Worm (Caenorhabditis elegans) whole organism, L3 larva: ENCODE measurements around the gene ZC443.2.

ENCODE experiments used
- R02D3.7 ChIP-seq: fragments of 150-350 bp; optimal IDR thresholded peaks from 2 replicates; lab custom pipeline; 2014; ENCODE audit warnings: missing biosample characterization, missing genetic modification characterization
- aly-2 ChIP-seq: fragments of 150-350 bp; optimal IDR thresholded peaks from 2 replicates; lab custom pipeline; 2014; ENCODE audit warnings: missing biosample characterization, missing genetic modification characterization
- ama-1 ChIP-seq: fragments of 150-350 bp; optimal IDR thresholded peaks from 2 replicates; lab custom pipeline; 2018
- ceh-28 ChIP-seq: fragments of 150-350 bp; optimal IDR thresholded peaks from 2 replicates; lab custom pipeline; 2014; ENCODE audit warnings: missing biosample characterization, missing genetic modification reagents, missing genetic modification characterization
- ceh-82 ChIP-seq: fragments of 150-350 bp; optimal IDR thresholded peaks from 2 replicates; lab custom pipeline; 2014; ENCODE audit warnings: missing biosample characterization, missing genetic modification characterization
- ceh-9 ChIP-seq: sonication (generic microtip); optimal IDR thresholded peaks from 2 replicates; lab custom pipeline; 2018; ENCODE audit warnings: missing biosample characterization, missing genetic modification characterization
- egl-27 ChIP-seq: sonication (generic microtip); optimal IDR thresholded peaks from 4 replicates; lab custom pipeline; 2017; ENCODE audit warnings: missing biosample characterization, missing genetic modification reagents, missing genetic modification characterization
- elt-1 ChIP-seq: fragments of 150-350 bp; optimal IDR thresholded peaks from 2 replicates; lab custom pipeline; 2014; ENCODE audit warnings: missing biosample characterization, missing genetic modification characterization
- elt-2 ChIP-seq: sonication (generic microtip); optimal IDR thresholded peaks from 2 replicates; lab custom pipeline; 2016; ENCODE audit warnings: missing genetic modification reagents, mild to moderate bottlenecking, missing genetic modification characterization, missing compliant biosample characterization
- elt-3 ChIP-seq, 3 experiments: fragments of 150-350 bp in 1 of 3; sonication (generic microtip) in 2 of 3; optimal IDR thresholded peaks; 2 replicates in 2 of 3; 4 replicates in 1 of 3; lab custom pipeline; 2014 to 2017; ENCODE audit warnings: missing biosample characterization in 3 of 3, missing genetic modification characterization in 3 of 3
- eor-1 ChIP-seq, 2 experiments: fragments of 150-350 bp; optimal IDR thresholded peaks; 2 replicates each; lab custom pipeline; 2014 to 2018; ENCODE audit warnings: missing biosample characterization in 2 of 2, missing genetic modification characterization in 2 of 2
- fkh-10 ChIP-seq: sonication (generic microtip); optimal IDR thresholded peaks from 2 replicates; lab custom pipeline; 2017; ENCODE audit warnings: missing biosample characterization, missing genetic modification reagents, missing genetic modification characterization
- fkh-2 ChIP-seq: fragments of 150-350 bp; optimal IDR thresholded peaks from 2 replicates; lab custom pipeline; 2014; ENCODE audit warnings: missing biosample characterization, missing genetic modification reagents, missing genetic modification characterization
- fos-1 ChIP-seq: fragments of 150-350 bp; optimal IDR thresholded peaks from 2 replicates; lab custom pipeline; 2014; ENCODE audit warnings: missing biosample characterization, missing genetic modification characterization
- jun-1 ChIP-seq: fragments of 150-350 bp; optimal IDR thresholded peaks from 2 replicates; lab custom pipeline; 2014; ENCODE audit warnings: missing biosample characterization, missing genetic modification reagents, missing genetic modification characterization
- lin-39 ChIP-seq: fragments of 150-350 bp; optimal IDR thresholded peaks from 2 replicates; lab custom pipeline; 2018; ENCODE audit warnings: missing biosample characterization, missing genetic modification reagents, missing genetic modification characterization
- lsy-12 ChIP-seq: sonication (generic microtip); optimal IDR thresholded peaks from 2 replicates; lab custom pipeline; 2016; ENCODE audit warnings: mild to moderate bottlenecking, missing genetic modification characterization, missing compliant biosample characterization
- mdl-1 ChIP-seq: fragments of 150-350 bp; optimal IDR thresholded peaks from 2 replicates; lab custom pipeline; 2014; ENCODE audit warnings: missing biosample characterization, missing genetic modification characterization
- mml-1 ChIP-seq: fragments of 150-350 bp; sonication (generic microtip); optimal IDR thresholded peaks from 3 replicates; lab custom pipeline; 2014; ENCODE audit warnings: missing biosample characterization, missing genetic modification characterization
- nhr-25 ChIP-seq: sonication (generic microtip); optimal IDR thresholded peaks from 2 replicates; lab custom pipeline; 2017; ENCODE audit warnings: missing biosample characterization, missing genetic modification characterization
- nhr-43 ChIP-seq: sonication (generic microtip); optimal IDR thresholded peaks from 2 replicates; lab custom pipeline; 2016; ENCODE audit warnings: mild to moderate bottlenecking, missing genetic modification characterization, missing compliant biosample characterization; ENCODE audit not compliant: poor library complexity, severe bottlenecking
- nhr-67 ChIP-seq: fragments of 150-350 bp; optimal IDR thresholded peaks from 2 replicates; lab custom pipeline; 2014; ENCODE audit warnings: missing biosample characterization, missing genetic modification characterization
- nhr-76 ChIP-seq: fragments of 150-350 bp; sonication (generic microtip); optimal IDR thresholded peaks from 5 replicates; lab custom pipeline; 2014; ENCODE audit warnings: missing biosample characterization, missing genetic modification characterization
- nhr-77 ChIP-seq: fragments of 150-350 bp; optimal IDR thresholded peaks from 2 replicates; lab custom pipeline; 2014; ENCODE audit warnings: missing biosample characterization, missing genetic modification characterization
- pha-4 ChIP-seq: fragments of 150-350 bp; optimal IDR thresholded peaks from 2 replicates; lab custom pipeline; 2014; ENCODE audit warnings: missing biosample characterization, missing genetic modification reagents, missing genetic modification characterization
- pqm-1 ChIP-seq: fragments of 150-350 bp; optimal IDR thresholded peaks from 2 replicates; lab custom pipeline; 2017; ENCODE audit warnings: missing biosample characterization, missing genetic modification characterization, inconsistent platforms
- sea-2 ChIP-seq: fragments of 150-350 bp; sonication (generic microtip); optimal IDR thresholded peaks from 4 replicates; lab custom pipeline; 2014; ENCODE audit warnings: missing biosample characterization, missing genetic modification reagents, missing genetic modification characterization
- skn-1 ChIP-seq: fragments of 150-350 bp; optimal IDR thresholded peaks from 2 replicates; lab custom pipeline; 2014; ENCODE audit warnings: missing biosample characterization, missing genetic modification characterization
- unc-39 ChIP-seq: sonication (generic microtip); optimal IDR thresholded peaks from 4 replicates; lab custom pipeline; 2017; ENCODE audit warnings: missing biosample characterization, missing genetic modification characterization
- unc-62 ChIP-seq: fragments of 150-350 bp; sonication (generic microtip); optimal IDR thresholded peaks from 4 replicates; lab custom pipeline; 2014; ENCODE audit warnings: missing biosample characterization, missing genetic modification reagents, missing genetic modification characterization
- zag-1 ChIP-seq: fragments of 150-350 bp; optimal IDR thresholded peaks from 2 replicates; lab custom pipeline; 2014; ENCODE audit warnings: missing biosample characterization, missing genetic modification characterization
- ztf-11 ChIP-seq: fragments of 150-350 bp; optimal IDR thresholded peaks from 2 replicates; lab custom pipeline; 2014; ENCODE audit warnings: missing biosample characterization, missing genetic modification characterization
- ztf-4 ChIP-seq: fragments of 150-350 bp; optimal IDR thresholded peaks from 2 replicates; lab custom pipeline; 2014; ENCODE audit warnings: missing biosample characterization, missing genetic modification characterization

The ZC443.2 gene

ce11 chrV:12811126-12811525, at the start of gene ZC443.2:
ZC443.2 (minus strand) TSS chrV:12811192.
- TF ChIP-seq mml-1 (tag; lab: Kevin White, UChicago) (no peak), ceh-82 (tag; lab: Kevin White, UChicago) (no peak), eor-1 (tag; optimal IDR thresholded peaks at IDR 0.05; lab: Kevin White, UChicago) (no peak), nhr-43 (tag; lab: Kevin White, UChicago) (no peak), fos-1 (tag; lab: Kevin White, UChicago) (no peak), fkh-10 (GFP tag; lab: Kevin White, UChicago) (peak; percentile 46)

- no peak for TF ChIP-seq ceh-28
- TF ChIP-seq fos-1 (tag; lab: Kevin White, UChicago): no peak
Measured at ce11 chrV:12859144-12859543, 48.2 kb upstream of the ZC443.2 start, which contains the start of gene anp-1. anp-1 (plus strand) TSS chrV:12859444.

- no peak for TF ChIP-seq nhr-67 (tag; lab: Kevin White, UChicago)
- no peak for TF ChIP-seq sea-2
- peak; percentile 7 for TF ChIP-seq elt-2 (tag; lab: Kevin White, UChicago)
Measured at ce11 chrV:12854766-12855165, 43.8 kb upstream of the ZC443.2 start, which contains the start of gene C44H9.7. C44H9.7 (minus strand) TSS chrV:12854866.

ce11 chrV:12852355-12852754, 41.4 kb upstream of the ZC443.2 start:
- TF ChIP-seq lin-39 (no peak), ztf-4 (no peak), fkh-2 (tag; lab: Kevin White, UChicago) (no peak), elt-2 (tag; lab: Kevin White, UChicago) (peak; percentile 58), jun-1 (tag; lab: Kevin White, UChicago) (peak; percentile 13), eor-1 (tag; optimal IDR thresholded peaks at IDR 0.05; lab: Kevin White, UChicago) (no peak), unc-62 (GFP tag; lab: Kevin White, UChicago) (no peak), ama-1 (lab: Kevin White, UChicago) (no peak), mml-1 (tag; lab: Kevin White, UChicago) (no peak), elt-3 (tag; optimal IDR thresholded peaks at IDR 0.05; lab: Kevin White, UChicago) (no peak), nhr-25 (tag; lab: Kevin White, UChicago) (no peak), pqm-1 (tag; lab: Kevin White, UChicago) (peak; percentile 69)

- TF ChIP-seq ceh-28: no peak
- no peak for TF ChIP-seq elt-3 (tag; optimal IDR thresholded peaks at IDR 0.05; lab: Kevin White, UChicago)
- TF ChIP-seq nhr-43 (tag; lab: Kevin White, UChicago): no peak
- peak; percentile 66 for TF ChIP-seq pqm-1 (tag; lab: Kevin White, UChicago)
- TF ChIP-seq elt-1 (tag; lab: Kevin White, UChicago): no peak
- TF ChIP-seq elt-2 (tag; lab: Kevin White, UChicago): peak; percentile 49
Measured at ce11 chrV:12849736-12850135, 38.7 kb upstream of the ZC443.2 start, which contains the start of gene C44H9.5. C44H9.5 (minus strand) TSS chrV:12849864.

ce11 chrV:12845247-12845646, 34.3 kb upstream of the ZC443.2 start, which contains the start of gene C44H9.6:
C44H9.6 (minus strand) TSS chrV:12845347.
- no peak for TF ChIP-seq nhr-43 (tag; lab: Kevin White, UChicago)
- TF ChIP-seq fkh-2 (tag; lab: Kevin White, UChicago): no peak
- no peak for TF ChIP-seq unc-62 (GFP tag; lab: Kevin White, UChicago)
- no peak for TF ChIP-seq unc-39 (tag; lab: Kevin White, UChicago)
- peak; percentile 35 for TF ChIP-seq elt-2 (tag; lab: Kevin White, UChicago)
- TF ChIP-seq sea-2: no peak

- no peak for TF ChIP-seq nhr-77
- TF ChIP-seq pqm-1 (tag; lab: Kevin White, UChicago): peak; percentile 56
Measured at ce11 chrV:12844748-12845147, 33.8 kb upstream of the ZC443.2 start.

ce11 chrV:12835388-12835787, 24.4 kb upstream of the ZC443.2 start, which contains the start of gene C44H9.4:
C44H9.4 (plus strand) TSS chrV:12835688.
- TF ChIP-seq pha-4 (no peak), eor-1 (tag; optimal IDR thresholded peaks at IDR 0.05; lab: Kevin White, UChicago) (no peak), unc-62 (GFP tag; lab: Kevin White, UChicago) (no peak), ama-1 (lab: Kevin White, UChicago) (no peak), unc-39 (tag; lab: Kevin White, UChicago) (no peak), skn-1 (tag; lab: Kevin White, UChicago) (no peak), egl-27 (tag; lab: Kevin White, UChicago) (no peak), R02D3.7 (no peak), aly-2 (tag; lab: Kevin White, UChicago) (no peak), ceh-9 (tag; lab: Kevin White, UChicago) (no peak), lin-39 (no peak), lsy-12 (tag; lab: Kevin White, UChicago) (no peak), nhr-76 (tag; lab: Kevin White, UChicago) (no peak), ztf-4 (no peak), sea-2 (no peak), mdl-1 (tag; lab: Kevin White, UChicago) (no peak), nhr-67 (tag; lab: Kevin White, UChicago) (no peak), pqm-1 (tag; lab: Kevin White, UChicago) (no peak), ztf-11 (no peak), zag-1 (tag; lab: Kevin White, UChicago) (no peak)
